Fruit fly (Drosophila melanogaster) whole organism, embryonic: Measurements from ENCODE around the gene Atx-1.
A peak's percentile ranks its signal among the peaks of the same experiment; 100 is the strongest.

Source experiments
- CG11504 ChIP-seq: fragments of 200-800 bp; sonication (Bioruptor generic); optimal IDR thresholded peaks from 3 replicates; lab custom pipeline; 2019; ENCODE audit warnings: missing biosample characterization, mild to moderate bottlenecking, missing genetic modification characterization, moderate library complexity
- CG11560 ChIP-seq: fragments of 200-800 bp; sonication (Bioruptor generic); IDR thresholded peaks from 3 replicates; pipeline ENCODE4 v1.3.6; 2022; ENCODE audit warnings: missing biosample characterization, missing genetic modification characterization
- CG13287 ChIP-seq: fragments of 200-800 bp; sonication (Bioruptor generic); IDR thresholded peaks from 2 replicates; pipeline ENCODE4 v1.3.6; 2022; ENCODE audit warnings: missing biosample characterization, missing genetic modification characterization; ENCODE audit not compliant: partially characterized antibody
- CG13624 ChIP-seq: fragments of 200-800 bp; sonication (Bioruptor generic); optimal IDR thresholded peaks from 2 replicates; lab custom pipeline; 2016; ENCODE audit warnings: missing biosample characterization, missing genetic modification characterization
- CG14441 ChIP-seq: fragments of 200-800 bp; sonication (Bioruptor generic); IDR thresholded peaks from 2 replicates; pipeline ENCODE4 v1.3.6; 2022; ENCODE audit warnings: missing biosample characterization, missing genetic modification characterization
- CG15269 ChIP-seq: fragments of 200-800 bp; sonication (Bioruptor generic); optimal IDR thresholded peaks from 2 replicates; lab custom pipeline; 2018; ENCODE audit warnings: missing biosample characterization, mild to moderate bottlenecking, missing genetic modification characterization, moderate library complexity
- CG1529 ChIP-seq: fragments of 200-800 bp; sonication (Bioruptor generic); optimal IDR thresholded peaks from 3 replicates; lab custom pipeline; 2018; ENCODE audit warnings: missing biosample characterization, missing genetic modification characterization
- CG17612 ChIP-seq: fragments of 200-800 bp; sonication (Bioruptor generic); IDR thresholded peaks from 2 replicates; pipeline ENCODE4 v1.3.6; 2022; ENCODE audit warnings: missing biosample characterization, missing genetic modification characterization
- CG18599 ChIP-seq: fragments of 200-800 bp; sonication (Bioruptor generic); optimal IDR thresholded peaks from 3 replicates; lab custom pipeline; 2017; ENCODE audit warnings: missing biosample characterization, missing genetic modification characterization, mild to moderate bottlenecking, moderate library complexity, missing genetic modification reagents
- CG18619 ChIP-seq: fragments of 200-800 bp; sonication (Bioruptor generic); optimal IDR thresholded peaks from 3 replicates; lab custom pipeline; 2017; ENCODE audit warnings: missing biosample characterization, mild to moderate bottlenecking, missing genetic modification characterization
- CG2678 ChIP-seq: fragments of 200-800 bp; sonication (Bioruptor generic); optimal IDR thresholded peaks from 3 replicates; lab custom pipeline; 2019; ENCODE audit warnings: missing biosample characterization, mild to moderate bottlenecking, missing genetic modification characterization, moderate library complexity
- CG34422 ChIP-seq: fragments of 200-800 bp; sonication (Bioruptor generic); IDR thresholded peaks from 3 replicates; pipeline ENCODE4 v1.3.6; 2022; ENCODE audit warnings: missing biosample characterization, missing genetic modification characterization
- CG4820 ChIP-seq: fragments of 200-800 bp; sonication (Bioruptor generic); optimal IDR thresholded peaks from 3 replicates; lab custom pipeline; 2016; ENCODE audit warnings: missing biosample characterization, missing genetic modification characterization
- CG7357 ChIP-seq: fragments of 200-800 bp; sonication (Bioruptor generic); IDR thresholded peaks from 3 replicates; pipeline ENCODE4 v1.3.6; 2022; ENCODE audit warnings: missing biosample characterization, missing genetic modification characterization
- CG7745 ChIP-seq: fragments of 200-800 bp; sonication (Bioruptor generic); optimal IDR thresholded peaks from 2 replicates; lab custom pipeline; 2018; ENCODE audit warnings: missing biosample characterization, mild to moderate bottlenecking, missing genetic modification characterization, moderate library complexity
- CG7786 ChIP-seq: fragments of 200-800 bp; sonication (Bioruptor generic); optimal IDR thresholded peaks from 2 replicates; lab custom pipeline; 2016; ENCODE audit warnings: missing biosample characterization, missing genetic modification characterization
- CG8944 ChIP-seq: fragments of 200-800 bp; sonication (Bioruptor generic); optimal IDR thresholded peaks from 3 replicates; lab custom pipeline; 2016; ENCODE audit warnings: missing biosample characterization, missing genetic modification characterization
- CG9932 ChIP-seq: fragments of 200-800 bp; sonication (Bioruptor generic); IDR thresholded peaks from 2 replicates; pipeline ENCODE4 v1.3.6; 2022; ENCODE audit warnings: missing biosample characterization, missing genetic modification characterization
- Doc2 ChIP-seq: fragments of 200-800 bp; sonication (Bioruptor generic); IDR thresholded peaks from 2 replicates; pipeline ENCODE4 v1.3.6; 2022; ENCODE audit warnings: missing biosample characterization, missing genetic modification characterization
- Drgx ChIP-seq: fragments of 200-800 bp; sonication (Bioruptor generic); IDR thresholded peaks from 2 replicates; pipeline ENCODE4 v1.3.6; 2022; ENCODE audit warnings: missing biosample characterization, missing genetic modification characterization
- E2f1 ChIP-seq: fragments of 200-800 bp; sonication (Bioruptor generic); IDR thresholded peaks from 2 replicates; pipeline ENCODE4 v1.3.6; 2022; ENCODE audit warnings: missing biosample characterization, missing genetic modification characterization
- E2f2 ChIP-seq: fragments of 200-800 bp; sonication (Bioruptor generic); IDR thresholded peaks from 2 replicates; pipeline ENCODE4 v1.3.6; 2022; ENCODE audit warnings: missing biosample characterization, missing genetic modification characterization
- Fer2 ChIP-seq: fragments of 200-800 bp; sonication (Bioruptor generic); optimal IDR thresholded peaks from 2 replicates; lab custom pipeline; 2018; ENCODE audit warnings: missing biosample characterization, mild to moderate bottlenecking, missing genetic modification characterization, moderate library complexity
- Gsc ChIP-seq: fragments of 200-800 bp; sonication (Bioruptor generic); IDR thresholded peaks from 2 replicates; pipeline ENCODE4 v1.3.6; 2022; ENCODE audit warnings: missing biosample characterization, missing genetic modification characterization
- Hsf ChIP-seq: fragments of 200-800 bp; sonication (Bioruptor generic); optimal IDR thresholded peaks from 3 replicates; lab custom pipeline; 2016; ENCODE audit warnings: missing biosample characterization, missing genetic modification characterization
- Mad ChIP-seq: fragments of 200-800 bp; sonication (Bioruptor generic); optimal IDR thresholded peaks from 2 replicates; lab custom pipeline; 2016; ENCODE audit warnings: missing biosample characterization, missing genetic modification characterization
- Max ChIP-seq: fragments of 200-800 bp; sonication (Bioruptor generic); optimal IDR thresholded peaks from 2 replicates; lab custom pipeline; 2016; ENCODE audit warnings: missing biosample characterization, mild to moderate bottlenecking, missing genetic modification characterization
- Oaz ChIP-seq: fragments of 200-800 bp; sonication (Bioruptor generic); IDR thresholded peaks from 2 replicates; pipeline ENCODE4 v1.3.6; 2022; ENCODE audit warnings: missing biosample characterization, missing genetic modification characterization
- abd-A ChIP-seq: fragments of 200-800 bp; sonication (Bioruptor generic); optimal IDR thresholded peaks from 3 replicates; lab custom pipeline; 2019; ENCODE audit warnings: missing biosample characterization, mild to moderate bottlenecking, missing genetic modification characterization, moderate library complexity
- ara ChIP-seq: fragments of 200-800 bp; sonication (Bioruptor generic); IDR thresholded peaks from 2 replicates; pipeline ENCODE4 v1.3.6; 2022; ENCODE audit warnings: missing biosample characterization, missing genetic modification characterization
- az2 ChIP-seq: fragments of 200-800 bp; sonication (Bioruptor generic); optimal IDR thresholded peaks from 3 replicates; lab custom pipeline; 2016; ENCODE audit warnings: missing biosample characterization, missing genetic modification characterization
- bowl ChIP-seq: fragments of 200-800 bp; sonication (Bioruptor generic); IDR thresholded peaks from 2 replicates; pipeline ENCODE4 v1.3.6; 2022; ENCODE audit warnings: missing biosample characterization, missing genetic modification characterization
- btn ChIP-seq: fragments of 200-800 bp; sonication (Bioruptor generic); optimal IDR thresholded peaks from 2 replicates; lab custom pipeline; 2016; ENCODE audit warnings: missing biosample characterization, missing genetic modification characterization
- corto ChIP-seq: fragments of 200-800 bp; sonication (Bioruptor generic); optimal IDR thresholded peaks from 2 replicates; lab custom pipeline; 2016; ENCODE audit warnings: missing biosample characterization, mild to moderate bottlenecking, missing genetic modification characterization, moderate library complexity
- gcm2 ChIP-seq: fragments of 200-800 bp; sonication (Bioruptor generic); optimal IDR thresholded peaks from 2 replicates; lab custom pipeline; 2016; ENCODE audit warnings: missing biosample characterization, missing genetic modification characterization
- gem ChIP-seq: fragments of 200-800 bp; sonication (Bioruptor generic); optimal IDR thresholded peaks from 2 replicates; lab custom pipeline; 2019; ENCODE audit warnings: missing biosample characterization, mild to moderate bottlenecking, missing genetic modification characterization, moderate library complexity
- kah ChIP-seq: fragments of 200-800 bp; sonication (Bioruptor generic); optimal IDR thresholded peaks from 2 replicates; lab custom pipeline; 2018; ENCODE audit warnings: missing biosample characterization, mild to moderate bottlenecking, missing genetic modification characterization
- kay ChIP-seq: fragments of 200-800 bp; sonication (Bioruptor generic); optimal IDR thresholded peaks from 2 replicates; lab custom pipeline; 2016; ENCODE audit warnings: missing biosample characterization, missing genetic modification characterization
- lola ChIP-seq, 3 experiments: fragments of >200 bp in 2 of 3; fragments of 200-800 bp in 1 of 3; sonication (Bioruptor generic) in 1 of 3; optimal IDR thresholded peaks; 2 replicates each; lab custom pipeline; 2017 to 2019; ENCODE audit warnings: missing biosample characterization in 3 of 3, missing genetic modification characterization in 3 of 3, mild to moderate bottlenecking in 1 of 3, moderate library complexity in 1 of 3
- nmo ChIP-seq: fragments of 200-800 bp; sonication (Bioruptor generic); optimal IDR thresholded peaks from 2 replicates; lab custom pipeline; 2018; ENCODE audit warnings: missing biosample characterization, mild to moderate bottlenecking, missing genetic modification characterization, moderate library complexity
- pzg ChIP-seq: fragments of 200-800 bp; sonication (Bioruptor generic); optimal IDR thresholded peaks from 3 replicates; lab custom pipeline; 2018; ENCODE audit warnings: missing biosample characterization, mild to moderate bottlenecking, missing genetic modification characterization, moderate library complexity
- salm ChIP-seq: fragments of 200-800 bp; sonication (Bioruptor generic); optimal IDR thresholded peaks from 2 replicates; lab custom pipeline; 2018; ENCODE audit warnings: missing biosample characterization, mild to moderate bottlenecking, missing genetic modification characterization
- sd ChIP-seq: fragments of 200-800 bp; sonication (Bioruptor generic); optimal IDR thresholded peaks from 3 replicates; lab custom pipeline; 2018; ENCODE audit warnings: missing biosample characterization, mild to moderate bottlenecking, missing genetic modification characterization, moderate library complexity
- slou ChIP-seq: fragments of 200-800 bp; sonication (Bioruptor generic); optimal IDR thresholded peaks from 3 replicates; lab custom pipeline; 2016; ENCODE audit warnings: missing biosample characterization, missing genetic modification characterization
- sna ChIP-seq: fragments of 200-800 bp; sonication (Bioruptor generic); IDR thresholded peaks from 2 replicates; pipeline ENCODE4 v1.3.6; 2022; ENCODE audit warnings: missing biosample characterization, missing genetic modification characterization; ENCODE audit not compliant: partially characterized antibody
- so ChIP-seq: fragments of 200-800 bp; sonication (Bioruptor generic); IDR thresholded peaks from 3 replicates; pipeline ENCODE4 v1.3.6; 2022; ENCODE audit warnings: missing biosample characterization, missing genetic modification characterization
- trem ChIP-seq: fragments of 200-800 bp; optimal IDR thresholded peaks from 3 replicates; lab custom pipeline; 2019; ENCODE audit warnings: missing biosample characterization, mild to moderate bottlenecking, missing genetic modification characterization, moderate library complexity
- unc-4 ChIP-seq: fragments of 200-800 bp; sonication (Bioruptor generic); IDR thresholded peaks from 2 replicates; pipeline ENCODE4 v1.3.6; 2022; ENCODE audit warnings: missing biosample characterization, missing genetic modification characterization; ENCODE audit not compliant: partially characterized antibody
- unpg ChIP-seq: fragments of 200-800 bp; sonication (Bioruptor generic); optimal IDR thresholded peaks from 3 replicates; lab custom pipeline; 2018; ENCODE audit warnings: missing biosample characterization, mild to moderate bottlenecking, missing genetic modification characterization, moderate library complexity
- yki ChIP-seq: fragments of >200 bp; optimal IDR thresholded peaks from 3 replicates; lab custom pipeline; 2018

Atx-1 gene

dm6 chrX:6859756-6860412, 36.9 kb downstream of the Atx-1 start (continued):
- TF ChIP-seq CG4820 (GFP tag; lab: Kevin White, UChicago) = peak; percentile 78
- peak; percentile 43 for TF ChIP-seq btn (GFP tag; lab: Kevin White, UChicago)
- TF ChIP-seq kay (GFP tag; lab: Kevin White, UChicago) = peak; percentile 49
- 0 out of 2 replicates have a peak, but pooled peaks have one; percentile 35 for TF ChIP-seq bowl (GFP tag; lab: Robert Waterston, UW)
- TF ChIP-seq E2f2 (GFP tag; lab: Robert Waterston, UW) = no peak
- peak; percentile 79 for TF ChIP-seq CG9932 (GFP tag; lab: Robert Waterston, UW)
- no peak for TF ChIP-seq salm
- peak; percentile 52 for TF ChIP-seq abd-A
- TF ChIP-seq E2f1 (GFP tag; lab: Robert Waterston, UW) = peak; percentile 65
- TF ChIP-seq Oaz (GFP tag; lab: Robert Waterston, UW) = peak; percentile 58
- TF ChIP-seq Gsc (GFP tag; lab: Robert Waterston, UW) = no peak
- peak; percentile 63 for TF ChIP-seq nmo (GFP tag; lab: Kevin White, UChicago)
- peak; percentile 44 for TF ChIP-seq Fer2
- no peak for TF ChIP-seq pzg (GFP tag; lab: Kevin White, UChicago)
- TF ChIP-seq corto (GFP tag; lab: Kevin White, UChicago) = peak; percentile 21
- TF ChIP-seq yki = no peak
- TF ChIP-seq Max (GFP tag; lab: Kevin White, UChicago) = peak; percentile 80
- TF ChIP-seq CG11560 = peak; percentile 20; the same call in 1 of the 3 replicates
- peak; percentile 27 for TF ChIP-seq sd (tag; lab: Kevin White, UChicago)
- TF ChIP-seq Hsf (GFP tag; lab: Kevin White, UChicago) = peak; percentile 45
- TF ChIP-seq CG18619 (GFP tag; lab: Kevin White, UChicago) = peak; percentile 30
- TF ChIP-seq CG7745 (tag; lab: Kevin White, UChicago) = no peak
- TF ChIP-seq CG13287 = no peak
- peak; percentile 92 for TF ChIP-seq CG2678
- 0 out of 2 replicates have a peak, but pooled peaks have one; percentile 36 for TF ChIP-seq ara
- TF ChIP-seq gcm2 (GFP tag; lab: Kevin White, UChicago) = no peak
- TF ChIP-seq unc-4 (GFP tag; lab: Robert Waterston, UW) = no peak
- TF ChIP-seq CG18599 = peak; percentile 82
- peak; percentile 81 for TF ChIP-seq CG34422 (GFP tag; lab: Robert Waterston, UW)
- TF ChIP-seq Doc2 (GFP tag; lab: Robert Waterston, UW) = no peak
- TF ChIP-seq CG13624 (GFP tag; lab: Kevin White, UChicago) = peak; percentile 73
- peak; percentile 59 for TF ChIP-seq CG15269 (tag; lab: Kevin White, UChicago)
- TF ChIP-seq az2 = peak; percentile 1
- TF ChIP-seq gem = peak; percentile 72
- TF ChIP-seq Mad (GFP tag; lab: Kevin White, UChicago) = no peak
- peak; percentile 66; the same call in 2 of the 3 replicates for TF ChIP-seq CG7357 (GFP tag; lab: Robert Waterston, UW)
- TF ChIP-seq CG11504 = peak; percentile 91
- TF ChIP-seq kah (GFP tag; lab: Kevin White, UChicago) = no peak
- peak; percentile 44 for TF ChIP-seq Drgx
- TF ChIP-seq trem (tag; lab: Kevin White, UChicago) = peak; percentile 54
- TF ChIP-seq CG14441 (GFP tag; lab: Robert Waterston, UW) = peak; percentile 70
- TF ChIP-seq CG8944 = no peak
- peak; percentile 21 for TF ChIP-seq unpg
- TF ChIP-seq slou (GFP tag; lab: Kevin White, UChicago) = no peak
- no peak for TF ChIP-seq sna (GFP tag; lab: Robert Waterston, UW)
- 0 out of 2 replicates have a peak, but pooled peaks have one; percentile 30 for TF ChIP-seq CG17612 (GFP tag; lab: Robert Waterston, UW)
- 0 out of 3 replicates have a peak, but pooled peaks have one; percentile 30 for TF ChIP-seq so (GFP tag; lab: Robert Waterston, UW)
- no peak for TF ChIP-seq CG7786 (GFP tag; lab: Kevin White, UChicago)
- peak in 1 of 3 experiments; percentile 38 for TF ChIP-seq lola (GFP tag; optimal IDR thresholded peaks at IDR 0.05; lab: Kevin White, UChicago)
- TF ChIP-seq CG1529 (GFP tag; lab: Kevin White, UChicago) = peak; percentile 18
